Worm (Caenorhabditis elegans) whole organism, mixed stage, embryonic: ENCODE results near the gene C09B7.2.

Experiments
- M03D4.4 ChIP-seq: sonication (generic microtip); optimal IDR thresholded peaks from 2 replicates; lab custom pipeline; 2017; ENCODE audit warnings: mild to moderate bottlenecking, missing genetic modification characterization, missing compliant biosample characterization
- blmp-1 ChIP-seq: fragments of 150-350 bp; optimal IDR thresholded peaks from 2 replicates; lab custom pipeline; 2014; ENCODE audit warnings: missing biosample characterization, missing genetic modification characterization
- ceh-39 ChIP-seq: fragments of 150-350 bp; optimal IDR thresholded peaks from 2 replicates; lab custom pipeline; 2014; ENCODE audit warnings: missing biosample characterization, missing genetic modification characterization
- ceh-43 ChIP-seq: fragments of 200-800 bp; sonication (Bioruptor generic); optimal IDR thresholded peaks from 2 replicates; lab custom pipeline; 2018; ENCODE audit warnings: mild to moderate bottlenecking, missing genetic modification characterization, moderate library complexity, missing compliant biosample characterization
- ceh-83 ChIP-seq: fragments of 200-800 bp; sonication (Bioruptor generic); optimal IDR thresholded peaks from 2 replicates; lab custom pipeline; 2018; ENCODE audit warnings: mild to moderate bottlenecking, missing genetic modification characterization, missing compliant biosample characterization
- ces-1 ChIP-seq: fragments of 150-350 bp; optimal IDR thresholded peaks from 2 replicates; lab custom pipeline; 2014; ENCODE audit warnings: missing biosample characterization, missing genetic modification reagents, missing genetic modification characterization
- cnd-1 ChIP-seq: fragments of 200-800 bp; sonication (Bioruptor generic); optimal IDR thresholded peaks from 2 replicates; lab custom pipeline; 2018; ENCODE audit warnings: mild to moderate bottlenecking, missing genetic modification characterization, missing compliant biosample characterization
- drap-1 ChIP-seq: fragments of 200-800 bp; sonication (Bioruptor generic); optimal IDR thresholded peaks from 3 replicates; lab custom pipeline; 2018; ENCODE audit warnings: mild to moderate bottlenecking, missing genetic modification characterization, missing compliant biosample characterization
- elt-1 ChIP-seq: sonication (generic microtip); optimal IDR thresholded peaks from 2 replicates; lab custom pipeline; 2017; ENCODE audit warnings: missing genetic modification characterization, mild to moderate bottlenecking, missing compliant biosample characterization, antibody characterized with exemption, moderate library complexity, borderline replicate concordance; ENCODE audit not compliant: insufficient read depth
- elt-3 ChIP-seq: fragments of 150-350 bp; optimal IDR thresholded peaks from 2 replicates; lab custom pipeline; 2014; ENCODE audit warnings: missing biosample characterization, missing genetic modification characterization
- flh-1 ChIP-seq: fragments of 200-800 bp; sonication (Bioruptor generic); optimal IDR thresholded peaks from 2 replicates; lab custom pipeline; 2018; ENCODE audit warnings: mild to moderate bottlenecking, missing genetic modification characterization, moderate library complexity, missing compliant biosample characterization
- ham-2 ChIP-seq: fragments of 200-800 bp; sonication (Bioruptor generic); optimal IDR thresholded peaks from 2 replicates; lab custom pipeline; 2018; ENCODE audit warnings: mild to moderate bottlenecking, missing genetic modification characterization, missing compliant biosample characterization
- hlh-1 ChIP-seq: fragments of 150-350 bp; optimal IDR thresholded peaks from 2 replicates; lab custom pipeline; 2014; ENCODE audit warnings: missing biosample characterization, missing genetic modification reagents, missing genetic modification characterization
- lin-13 ChIP-seq: fragments of 150-350 bp; optimal IDR thresholded peaks from 2 replicates; lab custom pipeline; 2014; ENCODE audit warnings: missing biosample characterization, missing genetic modification characterization
- lin-32 ChIP-seq: fragments of 200-800 bp; sonication (Bioruptor generic); optimal IDR thresholded peaks from 2 replicates; lab custom pipeline; 2018; ENCODE audit warnings: mild to moderate bottlenecking, missing genetic modification characterization, missing compliant biosample characterization
- lsy-2 ChIP-seq: fragments of 150-350 bp; optimal IDR thresholded peaks from 2 replicates; lab custom pipeline; 2014; ENCODE audit warnings: missing biosample characterization, missing genetic modification characterization
- mab-5 ChIP-seq: fragments of 150-350 bp; optimal IDR thresholded peaks from 2 replicates; lab custom pipeline; 2014; ENCODE audit warnings: missing biosample characterization, missing genetic modification characterization
- mep-1 ChIP-seq: fragments of 150-350 bp; optimal IDR thresholded peaks from 2 replicates; lab custom pipeline; 2017; ENCODE audit warnings: missing biosample characterization, missing genetic modification reagents, missing genetic modification characterization, inconsistent platforms
- mls-2 ChIP-seq: sonication (generic microtip); optimal IDR thresholded peaks from 2 replicates; lab custom pipeline; 2016; ENCODE audit warnings: mild to moderate bottlenecking, missing genetic modification characterization, moderate library complexity, missing compliant biosample characterization
- nhr-12 ChIP-seq: fragments of 150-350 bp; optimal IDR thresholded peaks from 2 replicates; lab custom pipeline; 2014; ENCODE audit warnings: missing biosample characterization, missing genetic modification characterization
- nhr-2 ChIP-seq: fragments of 150-350 bp; optimal IDR thresholded peaks from 2 replicates; lab custom pipeline; 2014; ENCODE audit warnings: missing biosample characterization, missing genetic modification characterization
- nhr-237 ChIP-seq: fragments of 150-350 bp; optimal IDR thresholded peaks from 2 replicates; lab custom pipeline; 2014; ENCODE audit warnings: missing biosample characterization, missing genetic modification characterization
- nhr-28 ChIP-seq: fragments of 150-350 bp; optimal IDR thresholded peaks from 2 replicates; lab custom pipeline; 2014; ENCODE audit warnings: missing biosample characterization, missing genetic modification characterization
- nhr-76 ChIP-seq: sonication (generic microtip); optimal IDR thresholded peaks from 2 replicates; lab custom pipeline; 2017; ENCODE audit warnings: missing biosample characterization, missing genetic modification characterization
- pha-4 ChIP-seq: fragments of 150-350 bp; optimal IDR thresholded peaks from 2 replicates; lab custom pipeline; 2018; ENCODE audit warnings: missing biosample characterization, missing genetic modification reagents, missing genetic modification characterization
- sem-2 ChIP-seq: fragments of 200-800 bp; sonication (Bioruptor generic); optimal IDR thresholded peaks from 2 replicates; lab custom pipeline; 2018; ENCODE audit warnings: mild to moderate bottlenecking, missing genetic modification characterization, missing compliant biosample characterization
- snpc-4 ChIP-seq: fragments of 150-350 bp; optimal IDR thresholded peaks from 2 replicates; lab custom pipeline; 2014; ENCODE audit warnings: missing biosample characterization, missing genetic modification characterization
- sptf-1 ChIP-seq: sonication (generic microtip); optimal IDR thresholded peaks from 2 replicates; lab custom pipeline; 2017; ENCODE audit warnings: mild to moderate bottlenecking, missing genetic modification characterization, moderate library complexity, missing compliant biosample characterization
- tbx-8 ChIP-seq: fragments of 200-800 bp; sonication (Bioruptor generic); optimal IDR thresholded peaks from 2 replicates; lab custom pipeline; 2018; ENCODE audit warnings: mild to moderate bottlenecking, missing genetic modification characterization, moderate library complexity, missing compliant biosample characterization
- unc-120 ChIP-seq: sonication (generic microtip); optimal IDR thresholded peaks from 2 replicates; lab custom pipeline; 2017; ENCODE audit warnings: missing genetic modification characterization, missing compliant biosample characterization; ENCODE audit not compliant: poor library complexity, severe bottlenecking
- unc-39 ChIP-seq: fragments of 150-350 bp; optimal IDR thresholded peaks from 2 replicates; lab custom pipeline; 2014; ENCODE audit warnings: missing biosample characterization, missing genetic modification characterization
- unc-62 ChIP-seq: fragments of 150-350 bp; optimal IDR thresholded peaks from 2 replicates; lab custom pipeline; 2014; ENCODE audit warnings: missing biosample characterization, missing genetic modification reagents, missing genetic modification characterization
- zip-8 ChIP-seq: fragments of 150-350 bp; optimal IDR thresholded peaks from 2 replicates; lab custom pipeline; 2014; ENCODE audit warnings: missing biosample characterization, missing genetic modification characterization
- ztf-11 ChIP-seq: fragments of 150-350 bp; optimal IDR thresholded peaks from 2 replicates; lab custom pipeline; 2014; ENCODE audit warnings: missing biosample characterization, missing genetic modification characterization

The C09B7.2 gene

DNA sequence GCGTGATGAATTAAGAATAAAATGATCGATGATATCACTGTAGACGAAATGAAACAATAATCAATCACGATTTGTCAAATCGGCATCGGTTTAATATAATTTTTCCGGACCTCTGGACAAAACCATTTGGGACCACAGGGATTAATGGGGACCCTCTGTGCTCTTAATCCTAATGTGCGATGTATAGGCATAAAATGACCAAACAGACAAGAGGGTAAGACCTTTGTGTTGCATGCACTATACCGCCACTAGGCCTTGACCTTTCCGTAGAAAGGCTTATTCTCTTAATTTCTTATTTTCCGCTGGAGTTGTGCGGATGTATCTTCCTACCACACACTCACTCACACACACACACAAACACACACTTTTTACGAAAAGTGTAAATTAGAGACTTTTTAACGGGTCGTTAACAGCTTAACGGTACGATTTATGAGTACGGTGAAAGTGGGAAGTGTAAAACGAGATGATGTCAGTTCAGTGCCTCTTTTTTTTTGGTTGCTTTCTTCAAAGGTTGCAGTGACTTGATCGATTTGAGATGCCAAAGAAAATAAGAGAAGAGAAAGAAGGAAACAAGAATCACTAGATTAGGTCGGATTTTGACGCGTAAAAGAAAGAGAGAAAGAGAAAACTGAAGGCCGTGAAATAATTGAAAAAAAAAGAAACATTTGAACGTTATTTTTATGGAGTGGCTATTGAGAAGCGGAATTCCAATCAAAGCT lies 37.0 kb downstream of the C09B7.2 start:
- TF ChIP-seq tbx-8: no peak
- no peak for TF ChIP-seq mab-5
- TF ChIP-seq nhr-2 (tag; lab: Kevin White, UChicago): peak; percentile 67
- TF ChIP-seq elt-3: no peak
- TF ChIP-seq ceh-39 (tag; lab: Kevin White, UChicago): no peak
- no peak for TF ChIP-seq M03D4.4 (tag; lab: Kevin White, UChicago)
- no peak for TF ChIP-seq unc-62
- TF ChIP-seq mls-2 (tag; lab: Kevin White, UChicago): peak; percentile 1
- no peak for TF ChIP-seq sem-2 (GFP tag; lab: Kevin White, UChicago)
- no peak for TF ChIP-seq nhr-28
- TF ChIP-seq nhr-12 (tag; lab: Kevin White, UChicago): no peak
- TF ChIP-seq lin-13: no peak
- no peak for TF ChIP-seq lin-32 (GFP tag; lab: Kevin White, UChicago)
- TF ChIP-seq unc-120 (tag; lab: Kevin White, UChicago): no peak

DNA sequence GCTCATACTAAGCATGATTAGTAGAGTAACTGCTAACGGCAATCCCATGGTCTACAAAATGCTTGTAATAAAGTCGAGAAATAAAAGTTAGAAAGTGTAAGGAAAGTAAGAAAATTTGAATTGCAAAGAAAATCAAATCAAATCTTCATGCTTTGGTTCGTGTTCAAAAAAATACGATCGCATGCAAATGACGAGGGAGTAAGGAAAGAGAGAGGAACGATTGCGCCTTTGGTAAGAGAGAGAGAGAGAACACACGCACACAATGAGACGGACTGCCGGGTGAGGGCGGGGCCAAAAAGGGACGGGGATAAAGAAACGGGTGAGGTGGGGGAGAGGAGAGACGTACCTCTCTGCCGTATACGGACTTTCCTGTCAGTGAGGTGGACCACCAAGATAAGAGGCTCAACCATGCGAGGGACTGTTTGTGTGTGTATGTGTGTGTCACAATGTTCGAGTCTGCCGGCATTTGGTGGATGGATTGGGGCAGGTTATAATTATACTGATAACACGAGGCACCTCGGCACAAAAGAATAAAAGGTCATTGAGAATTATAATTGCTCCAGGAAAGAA lies 38.0 kb downstream of the C09B7.2 start, which contains the start of gene igcm-3:
igcm-3 (minus strand) TSS at position 51 of the 570 bp plus-strand sequence.
- TF ChIP-seq ces-1 (GFP tag; lab: Kevin White, UChicago) (no peak), nhr-12 (tag; lab: Kevin White, UChicago) (no peak), nhr-76 (no peak), unc-120 (tag; lab: Kevin White, UChicago) (no peak), nhr-237 (tag; lab: Kevin White, UChicago) (no peak), ceh-83 (GFP tag; lab: Kevin White, UChicago) (no peak), nhr-2 (tag; lab: Kevin White, UChicago) (peak; percentile 60), cnd-1 (tag; lab: Kevin White, UChicago) (no peak), nhr-28 (no peak), drap-1 (GFP tag; lab: Kevin White, UChicago) (no peak), tbx-8 (no peak), unc-39 (tag; lab: Kevin White, UChicago) (no peak), elt-1 (no peak), sem-2 (GFP tag; lab: Kevin White, UChicago) (no peak), hlh-1 (tag; lab: Kevin White, UChicago) (no peak), ztf-11 (tag; lab: Kevin White, UChicago) (peak; percentile 5), unc-62 (no peak), zip-8 (tag; lab: Kevin White, UChicago) (no peak), mab-5 (no peak), lsy-2 (tag; lab: Kevin White, UChicago) (no peak), elt-3 (no peak), snpc-4 (tag; lab: Kevin White, UChicago) (no peak), flh-1 (GFP tag; lab: Kevin White, UChicago) (no peak), mls-2 (tag; lab: Kevin White, UChicago) (peak; percentile 34), ceh-43 (GFP tag; lab: Kevin White, UChicago) (peak; percentile 51), M03D4.4 (tag; lab: Kevin White, UChicago) (no peak), ceh-39 (tag; lab: Kevin White, UChicago) (no peak), lin-32 (GFP tag; lab: Kevin White, UChicago) (no peak)

DNA sequence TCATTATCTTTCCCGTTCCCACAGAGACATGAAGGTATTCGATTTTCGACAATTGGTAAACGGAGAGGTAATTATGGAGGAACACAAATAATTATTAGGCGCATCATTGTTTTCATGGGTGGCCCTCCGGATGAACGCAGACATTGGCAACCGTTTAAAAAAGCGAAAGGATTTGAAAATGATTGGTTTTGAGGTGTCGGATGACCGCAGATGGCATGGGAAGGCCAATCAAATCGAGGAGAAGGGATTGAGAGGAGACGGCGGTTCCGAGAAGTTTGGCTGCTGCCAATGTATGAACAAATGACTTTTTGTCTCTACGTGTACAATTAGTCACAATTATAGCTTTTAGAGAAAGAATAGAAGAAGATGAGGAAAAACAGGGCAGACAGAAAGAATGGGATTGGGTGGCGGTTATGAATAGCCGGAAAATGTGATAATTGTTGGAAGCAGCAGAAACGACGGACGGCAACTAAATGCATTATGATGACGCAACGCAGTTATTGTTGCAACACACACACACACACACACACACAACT lies 39.6 kb downstream of the C09B7.2 start:
- TF ChIP-seq nhr-237 (tag; lab: Kevin White, UChicago) (no peak), nhr-76 (no peak), tbx-8 (no peak), elt-3 (no peak), lsy-2 (tag; lab: Kevin White, UChicago) (no peak), blmp-1 (peak; percentile 47), sptf-1 (tag; lab: Kevin White, UChicago) (no peak), mep-1 (tag; lab: Kevin White, UChicago) (no peak), ham-2 (GFP tag; lab: Kevin White, UChicago) (peak; percentile 67), mls-2 (tag; lab: Kevin White, UChicago) (peak; percentile 76), ceh-43 (GFP tag; lab: Kevin White, UChicago) (peak; percentile 71), zip-8 (tag; lab: Kevin White, UChicago) (peak; percentile 89), unc-62 (no peak), ceh-39 (tag; lab: Kevin White, UChicago) (no peak), ceh-83 (GFP tag; lab: Kevin White, UChicago) (no peak), flh-1 (GFP tag; lab: Kevin White, UChicago) (no peak), elt-1 (no peak), pha-4 (tag; lab: Kevin White, UChicago) (no peak), ces-1 (GFP tag; lab: Kevin White, UChicago) (peak; percentile 49), unc-39 (tag; lab: Kevin White, UChicago) (no peak), nhr-2 (tag; lab: Kevin White, UChicago) (no peak), cnd-1 (tag; lab: Kevin White, UChicago) (no peak), M03D4.4 (tag; lab: Kevin White, UChicago) (no peak)
